Worm (Caenorhabditis elegans) whole organism, late embryonic: ENCODE data around the gene C02B8.3.

ENCODE experiments used
- eyg-1 ChIP-seq: sonication (generic microtip); optimal IDR thresholded peaks from 2 replicates; lab custom pipeline; 2016; ENCODE audit warnings: missing genotype, missing genetic modification characterization, missing compliant biosample characterization
- gmeb-2 ChIP-seq: sonication (generic microtip); optimal IDR thresholded peaks from 2 replicates; lab custom pipeline; 2016; ENCODE audit warnings: missing genetic modification characterization, inconsistent platforms, missing compliant biosample characterization
- tbx-2 ChIP-seq: sonication (generic microtip); optimal IDR thresholded peaks from 2 replicates; lab custom pipeline; 2016; ENCODE audit warnings: missing genetic modification characterization, missing compliant biosample characterization

ce11 chrX:8156502-8156901 is 17.3 kb downstream of the C02B8.3 start:
- TF ChIP-seq gmeb-2 (tag; lab: Kevin White, UChicago) (no peak), tbx-2 (tag; lab: Kevin White, UChicago) (no peak), eyg-1 (tag; lab: Kevin White, UChicago) (no peak)
